Fruit fly (Drosophila melanogaster) whole organism, embryonic: Measurements from ENCODE around the gene hry.

Experiments
- CG32772 ChIP-seq: fragments of 200-800 bp; sonication (Bioruptor generic); IDR thresholded peaks from 2 replicates; pipeline ENCODE4 v1.3.6; 2022; ENCODE audit warnings: missing biosample characterization, missing genetic modification characterization
- CG7271 ChIP-seq: fragments of 200-800 bp; sonication (Bioruptor generic); optimal IDR thresholded peaks from 2 replicates; lab custom pipeline; 2018; ENCODE audit warnings: missing biosample characterization, mild to moderate bottlenecking, missing genetic modification characterization, moderate library complexity
- Dref ChIP-seq: fragments of 200-800 bp; sonication (Bioruptor generic); IDR thresholded peaks from 2 replicates; pipeline ENCODE4 v1.3.6; 2022; ENCODE audit warnings: missing biosample characterization, missing genetic modification characterization

DNA sequence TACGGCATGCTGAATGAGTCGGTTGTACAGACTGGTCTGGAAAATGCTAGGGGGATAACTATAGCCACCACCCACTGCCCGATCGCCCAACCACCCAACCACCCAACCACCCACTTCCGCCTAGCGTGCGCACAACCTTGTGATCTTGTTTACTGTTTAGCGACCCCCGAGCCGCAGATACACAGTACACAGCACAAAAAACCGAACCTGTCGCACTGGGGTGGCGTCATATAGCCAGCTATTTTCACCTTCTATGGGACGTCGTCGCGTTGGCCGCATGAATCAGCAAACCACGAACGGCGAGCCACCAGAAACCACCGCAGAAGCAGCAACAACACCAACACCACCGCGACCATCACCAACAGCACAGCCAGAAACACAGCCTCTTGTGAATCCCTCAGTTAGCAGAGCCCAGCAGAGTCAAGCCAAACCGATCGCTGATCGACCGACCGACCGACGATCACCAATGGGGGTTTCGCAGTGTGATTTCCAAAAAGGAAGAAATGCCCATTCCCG, 472 bp upstream of the hry start:
- no peak for TF ChIP-seq CG7271 (tag; lab: Kevin White, UChicago)
- TF ChIP-seq CG32772 (GFP tag; lab: Robert Waterston, UW): no peak
- TF ChIP-seq Dref (GFP tag; lab: Robert Waterston, UW): no peak
